Fruit fly (Drosophila melanogaster): Measurements from ENCODE around the gene Wdr82.

Gene Wdr82

dm6 chr2L:8374235-8374634 lies at the start of gene Wdr82:
Gene Wdr82, plus strand, starts transcription at chr2L:8374461.
- TF ChIP-seq D1 (tag; optimal IDR thresholded peaks at IDR 0.05): no peak
- no peak for TF ChIP-seq EcR (GFP tag; optimal IDR thresholded peaks at IDR 0.05)
- TF ChIP-seq CG9948 (tag; optimal IDR thresholded peaks at IDR 0.05): no peak
- no peak for TF ChIP-seq CG34367 (tag; optimal IDR thresholded peaks at IDR 0.05)
- no peak for TF ChIP-seq CG8301 (tag; optimal IDR thresholded peaks at IDR 0.05)
- TF ChIP-seq gl (tag; optimal IDR thresholded peaks at IDR 0.05): no peak
- no peak for TF ChIP-seq CG17806 (tag; optimal IDR thresholded peaks at IDR 0.05)
- no peak for TF ChIP-seq fd96Ca (GFP tag; IDR thresholded peaks at IDR 0.05)
- TF ChIP-seq Pif1A (GFP tag; optimal IDR thresholded peaks at IDR 0.05): no peak
- TF ChIP-seq CG10348 (GFP tag; IDR thresholded peaks at IDR 0.05): no peak
- no peak for TF ChIP-seq Snoo (tag; optimal IDR thresholded peaks at IDR 0.05)
- no peak for TF ChIP-seq CG32121 (GFP tag; IDR thresholded peaks at IDR 0.05)
- no peak for TF ChIP-seq CG4496 (GFP tag; IDR thresholded peaks at IDR 0.05)
- no peak for TF ChIP-seq Ets98B (GFP tag; IDR thresholded peaks at IDR 0.05)
- no peak for TF ChIP-seq CG8159 (tag; optimal IDR thresholded peaks at IDR 0.05)
- TF ChIP-seq CG12605 (GFP tag; IDR thresholded peaks at IDR 0.05): no peak

dm6 chr2L:8325150-8325549 lies 49.1 kb upstream of the Wdr82 start, which contains the start of gene CG7781:
Gene CG7781, minus strand, starts transcription at chr2L:8325409.
- TF ChIP-seq Ets98B (GFP tag; IDR thresholded peaks at IDR 0.05) (peak; percentile 46; the same call in 1 of the 2 replicates), CG12605 (GFP tag; IDR thresholded peaks at IDR 0.05) (0 out of 2 replicates have a peak, but pooled peaks have one; percentile 28), EcR (GFP tag; optimal IDR thresholded peaks at IDR 0.05) (no peak), CG4496 (GFP tag; IDR thresholded peaks at IDR 0.05) (peak; percentile 51; the same call in 2 of the 3 replicates), fd96Ca (GFP tag; IDR thresholded peaks at IDR 0.05) (0 out of 3 replicates have a peak, but pooled peaks have one; percentile 10), CG15710 (tag; optimal IDR thresholded peaks at IDR 0.05) (no peak)

dm6 chr2L:8326414-8327271 lies 47.6 kb upstream of the Wdr82 start:
- TF ChIP-seq CG12605 (GFP tag; IDR thresholded peaks at IDR 0.05): peak; percentile 28; the same call in 1 of the 2 replicates
- 0 out of 2 replicates have a peak, but pooled peaks have one; percentile 35 for TF ChIP-seq CG32121 (GFP tag; IDR thresholded peaks at IDR 0.05)
- TF ChIP-seq CG8159 (tag; optimal IDR thresholded peaks at IDR 0.05): peak; percentile 37
- TF ChIP-seq CG10348 (GFP tag; IDR thresholded peaks at IDR 0.05): no peak
- peak; percentile 1 for TF ChIP-seq CG15710 (tag; optimal IDR thresholded peaks at IDR 0.05)
- peak; percentile 0 for TF ChIP-seq CG9948 (tag; optimal IDR thresholded peaks at IDR 0.05)
- 0 out of 3 replicates have a peak, but pooled peaks have one; percentile 46 for TF ChIP-seq CG4496 (GFP tag; IDR thresholded peaks at IDR 0.05)
- no peak for TF ChIP-seq Snoo (tag; optimal IDR thresholded peaks at IDR 0.05)
- TF ChIP-seq D1 (tag; optimal IDR thresholded peaks at IDR 0.05): no peak
- TF ChIP-seq CG17806 (tag; optimal IDR thresholded peaks at IDR 0.05): peak; percentile 4

dm6 chr2L:8327272-8327555 lies 47.0 kb upstream of the Wdr82 start, which contains the start of gene CG14275:
Gene CG14275, plus strand, starts transcription at chr2L:8327456.
- TF ChIP-seq CG34367 (tag; optimal IDR thresholded peaks at IDR 0.05) (no peak), CG8159 (tag; optimal IDR thresholded peaks at IDR 0.05) (no peak), CG15710 (tag; optimal IDR thresholded peaks at IDR 0.05) (no peak), Pif1A (GFP tag; optimal IDR thresholded peaks at IDR 0.05) (no peak), CG9948 (tag; optimal IDR thresholded peaks at IDR 0.05) (no peak), CG14655 (GFP tag; optimal IDR thresholded peaks at IDR 0.05) (no peak), CG17806 (tag; optimal IDR thresholded peaks at IDR 0.05) (no peak), Pif1B (GFP tag; optimal IDR thresholded peaks at IDR 0.05) (no peak), Snoo (tag; optimal IDR thresholded peaks at IDR 0.05) (no peak), CG10348 (GFP tag; IDR thresholded peaks at IDR 0.05) (no peak), EcR (GFP tag; optimal IDR thresholded peaks at IDR 0.05) (no peak), D1 (tag; optimal IDR thresholded peaks at IDR 0.05) (no peak), CG4496 (GFP tag; IDR thresholded peaks at IDR 0.05) (no peak), CG32121 (GFP tag; IDR thresholded peaks at IDR 0.05) (no peak), CG12605 (GFP tag; IDR thresholded peaks at IDR 0.05) (no peak), gl (tag; optimal IDR thresholded peaks at IDR 0.05) (no peak), Ets98B (GFP tag; IDR thresholded peaks at IDR 0.05) (no peak), rn (GFP tag; IDR thresholded peaks at IDR 0.05) (no peak)

- TF ChIP-seq CG15710 (tag; optimal IDR thresholded peaks at IDR 0.05) (no peak), CG17806 (tag; optimal IDR thresholded peaks at IDR 0.05) (no peak)
Observed at dm6 chr2L:8327783-8328327, 46.4 kb upstream of the Wdr82 start.

- TF ChIP-seq CG12605 (GFP tag; IDR thresholded peaks at IDR 0.05): no peak
- TF ChIP-seq CG8301 (tag; optimal IDR thresholded peaks at IDR 0.05): no peak
- TF ChIP-seq CG13204 (GFP tag; optimal IDR thresholded peaks at IDR 0.05): no peak
- no peak for TF ChIP-seq CG14655 (GFP tag; optimal IDR thresholded peaks at IDR 0.05)
- TF ChIP-seq Pif1B (GFP tag; optimal IDR thresholded peaks at IDR 0.05): no peak
- no peak for TF ChIP-seq fd96Ca (GFP tag; IDR thresholded peaks at IDR 0.05)
- TF ChIP-seq rn (GFP tag; IDR thresholded peaks at IDR 0.05): no peak
- TF ChIP-seq CG10348 (GFP tag; IDR thresholded peaks at IDR 0.05): no peak
- no peak for TF ChIP-seq gl (tag; optimal IDR thresholded peaks at IDR 0.05)
- TF ChIP-seq CG17806 (tag; optimal IDR thresholded peaks at IDR 0.05): no peak
- TF ChIP-seq CG32121 (GFP tag; IDR thresholded peaks at IDR 0.05): no peak
- no peak for TF ChIP-seq Snoo (tag; optimal IDR thresholded peaks at IDR 0.05)
- no peak for TF ChIP-seq CG15710 (tag; optimal IDR thresholded peaks at IDR 0.05)
- no peak for TF ChIP-seq EcR (GFP tag; optimal IDR thresholded peaks at IDR 0.05)
- no peak for TF ChIP-seq Pif1A (GFP tag; optimal IDR thresholded peaks at IDR 0.05)
- TF ChIP-seq Ets98B (GFP tag; IDR thresholded peaks at IDR 0.05): no peak
- no peak for TF ChIP-seq D1 (tag; optimal IDR thresholded peaks at IDR 0.05)
- TF ChIP-seq CG8159 (tag; optimal IDR thresholded peaks at IDR 0.05): no peak
- TF ChIP-seq CG34367 (tag; optimal IDR thresholded peaks at IDR 0.05): no peak
- TF ChIP-seq CG9948 (tag; optimal IDR thresholded peaks at IDR 0.05): no peak
Observed at dm6 chr2L:8328526-8329097, 45.6 kb upstream of the Wdr82 start.
